Fruit fly (Drosophila melanogaster): ENCODE results near the gene NimC4.

NimC4 gene

DNA sequence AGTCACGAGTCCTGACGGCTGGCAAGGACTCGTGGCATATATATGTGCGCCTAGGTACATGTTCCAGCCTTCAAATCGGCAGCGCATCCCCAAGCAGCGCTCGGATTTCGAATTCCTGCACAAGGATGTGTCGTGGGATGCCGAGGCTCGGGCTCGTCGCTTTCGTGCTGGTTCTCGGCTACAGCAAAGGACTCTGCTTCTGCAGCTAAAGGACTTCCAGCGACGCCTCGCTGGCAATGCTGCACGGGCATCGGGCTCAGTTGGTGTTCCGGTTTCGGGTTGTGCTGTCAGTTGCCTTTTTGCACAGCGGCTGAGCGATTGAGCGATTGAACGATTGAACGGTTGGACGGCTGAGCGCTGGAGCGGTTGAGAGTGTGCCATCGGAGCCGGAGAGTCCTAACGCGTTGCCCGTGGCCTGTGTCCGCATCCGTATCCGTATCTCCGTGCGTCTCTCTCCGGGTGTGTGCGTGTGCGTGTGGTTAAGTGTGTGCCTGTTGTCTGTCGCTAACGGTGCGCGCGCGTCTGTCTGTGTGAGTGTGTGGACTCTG, 7.4 kb upstream of the NimC4 start, which contains the start of gene nAChRalpha5 (continued):
- TF ChIP-seq CG18599 (GFP tag; optimal IDR thresholded peaks at IDR 0.05) (peak; percentile 2), Deaf1 (tag; optimal IDR thresholded peaks at IDR 0.05) (peak; percentile 94), Fer1 (GFP tag; optimal IDR thresholded peaks at IDR 0.05) (peak; percentile 25), cg (GFP tag; optimal IDR thresholded peaks at IDR 0.05) (peak; percentile 41), CG9727 (GFP tag; optimal IDR thresholded peaks at IDR 0.05) (no peak), Sox100B (GFP tag; optimal IDR thresholded peaks at IDR 0.05) (no peak), rib (GFP tag; IDR thresholded peaks at IDR 0.05) (no peak), CG8281 (tag; optimal IDR thresholded peaks at IDR 0.05) (peak; percentile 93)

DNA sequence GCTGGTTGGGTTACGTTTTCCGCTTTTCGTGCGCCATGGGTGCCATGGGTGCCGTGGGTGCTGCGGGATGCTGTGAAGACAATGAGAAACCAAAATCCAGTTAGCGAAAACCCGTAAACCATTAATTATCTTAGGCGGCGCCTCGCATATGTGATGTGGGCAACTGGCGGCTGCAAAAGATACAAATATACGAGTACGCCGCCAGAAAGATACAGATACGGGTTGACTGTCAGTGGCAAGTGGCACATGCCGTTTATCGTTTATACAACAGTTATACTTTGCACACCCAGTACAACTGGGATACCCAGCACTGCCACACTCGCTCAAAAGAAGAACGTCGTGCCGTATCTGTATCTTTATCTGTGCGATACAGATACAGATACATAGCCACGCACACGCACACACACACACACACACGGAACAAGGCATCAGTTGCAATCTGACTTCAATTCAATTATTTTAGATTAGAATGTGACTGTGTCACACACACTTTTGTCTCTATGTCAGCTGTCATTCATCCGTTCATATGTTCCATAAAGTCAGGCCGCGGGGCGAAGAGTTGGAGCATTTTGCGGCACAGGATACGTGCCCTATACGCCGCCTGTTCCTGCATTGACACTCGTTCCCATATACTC, 1.7 kb upstream of the NimC4 start:
- peak; percentile 67 for TF ChIP-seq gcm (GFP tag; optimal IDR thresholded peaks at IDR 0.05)
- TF ChIP-seq caup (GFP tag; optimal IDR thresholded peaks at IDR 0.05; ENCODE audit: severe bottlenecking), result no peak
- no peak for TF ChIP-seq zen (tag; optimal IDR thresholded peaks at IDR 0.05)
- TF ChIP-seq CG15479 (GFP tag; optimal IDR thresholded peaks at IDR 0.05), result peak; percentile 92
- TF ChIP-seq CG12219 (GFP tag; optimal IDR thresholded peaks at IDR 0.05), result no peak
- TF ChIP-seq Ets65A (GFP tag), result peak; percentile 72
- peak in 1 of 2 experiments; percentile 17 for TF ChIP-seq tll (GFP tag; optimal IDR thresholded peaks at IDR 0.05)
- TF ChIP-seq cg (GFP tag; optimal IDR thresholded peaks at IDR 0.05), result peak; percentile 61
- TF ChIP-seq Lim3 (GFP tag; IDR thresholded peaks at IDR 0.05), result 0 out of 2 replicates have a peak, but pooled peaks have one; percentile 6
- TF ChIP-seq D19A (tag; optimal IDR thresholded peaks at IDR 0.05), result no peak

DNA sequence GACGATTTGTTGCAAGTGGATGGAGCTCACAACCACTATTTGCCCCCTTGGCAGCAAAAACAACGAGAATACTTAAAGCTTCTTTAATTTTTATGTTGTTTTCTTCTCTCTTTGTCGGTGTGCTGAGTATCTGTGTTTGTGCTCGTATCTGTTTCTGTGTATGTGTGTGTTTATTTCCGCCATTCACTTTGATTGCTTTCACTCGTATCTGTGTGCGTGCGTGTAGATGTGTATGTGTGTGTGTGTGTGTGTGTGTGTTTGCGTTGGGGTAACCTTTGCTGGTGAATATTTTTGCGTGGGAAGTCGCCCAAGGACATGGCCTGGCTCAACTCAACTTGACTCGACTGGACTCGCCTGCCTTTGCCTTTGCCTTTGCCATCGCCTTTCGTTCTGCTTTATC, 2.6 kb downstream of the NimC4 start:
- TF ChIP-seq Kr (GFP tag; optimal IDR thresholded peaks at IDR 0.05), result no peak
- peak; percentile 94 for TF ChIP-seq abd-A (tag; optimal IDR thresholded peaks at IDR 0.05)
- TF ChIP-seq Deaf1 (tag; optimal IDR thresholded peaks at IDR 0.05), result peak; percentile 49
- TF ChIP-seq Ets65A (GFP tag), result peak; percentile 67
- TF ChIP-seq cg (GFP tag; optimal IDR thresholded peaks at IDR 0.05), result peak; percentile 70
- TF ChIP-seq Myb (GFP tag; optimal IDR thresholded peaks at IDR 0.05), result no peak
- TF ChIP-seq Trl (optimal IDR thresholded peaks at IDR 0.05), result peak in 1 of 2 experiments; percentile 43
- no peak for TF ChIP-seq Trl (GFP tag; optimal IDR thresholded peaks at IDR 0.05)

DNA sequence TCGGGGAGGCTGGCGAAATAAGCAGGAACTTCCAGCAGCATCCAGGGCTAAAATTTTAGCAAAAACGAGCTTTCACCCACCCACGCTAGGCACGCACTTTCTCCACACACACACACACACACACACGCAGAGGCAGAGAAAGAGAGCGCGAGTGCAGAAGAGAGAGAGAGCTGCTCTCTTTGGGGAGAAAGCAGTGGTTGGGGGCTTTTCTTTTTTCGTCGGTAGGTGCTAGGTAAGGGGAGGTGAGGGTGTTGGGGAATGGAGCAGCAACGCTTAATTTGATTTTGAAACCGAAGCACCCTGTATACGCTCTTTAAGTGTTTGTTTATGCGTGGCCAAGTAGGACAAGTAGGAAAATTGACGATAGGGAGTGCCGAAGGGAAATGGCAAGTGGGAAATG, 6.9 kb downstream of the NimC4 start:
- TF ChIP-seq CG1792 (GFP tag; optimal IDR thresholded peaks at IDR 0.05) (no peak), sna (GFP tag; IDR thresholded peaks at IDR 0.05; ENCODE audit: partially characterized antibody) (no peak), lola (GFP tag; optimal IDR thresholded peaks at IDR 0.05) (no peak), CG14050 (GFP tag; IDR thresholded peaks at IDR 0.05) (no peak), dmrt11E (tag; optimal IDR thresholded peaks at IDR 0.05) (no peak), CG14667 (GFP tag; IDR thresholded peaks at IDR 0.05) (no peak), gt (GFP tag; IDR thresholded peaks at IDR 0.05) (no peak), CG6683 (GFP tag; optimal IDR thresholded peaks at IDR 0.05) (no peak), bigmax (GFP tag; optimal IDR thresholded peaks at IDR 0.05) (no peak), Poxn (GFP tag; IDR thresholded peaks at IDR 0.05) (no peak), psq (GFP tag; optimal IDR thresholded peaks at IDR 0.05) (no peak), dan (GFP tag; IDR thresholded peaks at IDR 0.05) (no peak), CG3163 (GFP tag; optimal IDR thresholded peaks at IDR 0.05) (peak; percentile 82), crol (GFP tag; IDR thresholded peaks at IDR 0.05) (peak; percentile 78), CG15479 (GFP tag; optimal IDR thresholded peaks at IDR 0.05) (no peak), ken (GFP tag; IDR thresholded peaks at IDR 0.05) (no peak), abd-A (tag; optimal IDR thresholded peaks at IDR 0.05) (peak; percentile 68), yki (optimal IDR thresholded peaks at IDR 0.05) (peak; percentile 18), Deaf1 (tag; optimal IDR thresholded peaks at IDR 0.05) (peak; percentile 59), NC2β (GFP tag; optimal IDR thresholded peaks at IDR 0.05) (no peak), Mrtf (GFP tag; IDR thresholded peaks at IDR 0.05) (0 out of 3 replicates have a peak, but pooled peaks have one; percentile 42), CG10366 (GFP tag; IDR thresholded peaks at IDR 0.05) (peak; percentile 38; the same call in 1 of the 2 replicates), CG7271 (tag; optimal IDR thresholded peaks at IDR 0.05) (no peak), Hr78 (GFP tag; optimal IDR thresholded peaks at IDR 0.05) (no peak), CG6254 (GFP tag; optimal IDR thresholded peaks at IDR 0.05) (peak; percentile 91)
